Fruit fly (Drosophila melanogaster): ENCODE measurements around the gene CG12375.

Gene CG12375

dm6 chr2L:8100489-8101352, 26.0 kb downstream of the CG12375 start (continued):
- TF ChIP-seq CG4404 (GFP tag; IDR thresholded peaks at IDR 0.05) (no peak), fd102C (GFP tag; optimal IDR thresholded peaks at IDR 0.05) (no peak), CG6272 (GFP tag; IDR thresholded peaks at IDR 0.05) (no peak), Dad (GFP tag; optimal IDR thresholded peaks at IDR 0.05) (no peak), cato (GFP tag; optimal IDR thresholded peaks at IDR 0.05; ENCODE audit: borderline replicate concordance) (no peak), fd96Cb (tag; optimal IDR thresholded peaks at IDR 0.05) (peak; percentile 10), otp (GFP tag; IDR thresholded peaks at IDR 0.05) (no peak), ab (GFP tag; optimal IDR thresholded peaks at IDR 0.05) (no peak), CG14965 (GFP tag; optimal IDR thresholded peaks at IDR 0.05; ENCODE audit: borderline replicate concordance) (no peak), lab (GFP tag; optimal IDR thresholded peaks at IDR 0.05) (peak; percentile 64), CG7271 (tag; optimal IDR thresholded peaks at IDR 0.05) (no peak), CG16813 (GFP tag; IDR thresholded peaks at IDR 0.05; ENCODE audit: partially characterized antibody) (no peak), CG13123 (GFP tag; optimal IDR thresholded peaks at IDR 0.05) (no peak), sisA (GFP tag; IDR thresholded peaks at IDR 0.05) (no peak), CG1832 (GFP tag; optimal IDR thresholded peaks at IDR 0.05) (no peak), ranshi (GFP tag; IDR thresholded peaks at IDR 0.05) (no peak), exex (tag; optimal IDR thresholded peaks at IDR 0.05) (peak; percentile 99), Drgx (GFP tag; IDR thresholded peaks at IDR 0.05) (peak; percentile 26; the same call in 1 of the 2 replicates), trem (tag; optimal IDR thresholded peaks at IDR 0.05) (peak; percentile 2), CG5180 (GFP tag; optimal IDR thresholded peaks at IDR 0.05) (no peak), NK7.1 (GFP tag; optimal IDR thresholded peaks at IDR 0.05) (no peak), CTCF (GFP tag; optimal IDR thresholded peaks at IDR 0.05) (no peak), CG11085 (GFP tag; IDR thresholded peaks at IDR 0.05) (no peak), vfl (GFP tag; optimal IDR thresholded peaks at IDR 0.05) (no peak), ac (GFP tag; optimal IDR thresholded peaks at IDR 0.05) (peak; percentile 31), CG15073 (GFP tag; optimal IDR thresholded peaks at IDR 0.05) (no peak), Optix (GFP tag; IDR thresholded peaks at IDR 0.05) (no peak), salm (tag; optimal IDR thresholded peaks at IDR 0.05) (peak; percentile 67), mld (GFP tag; IDR thresholded peaks at IDR 0.05; ENCODE audit: partially characterized antibody) (no peak), CG1792 (GFP tag; optimal IDR thresholded peaks at IDR 0.05) (no peak), Xrp1 (GFP tag; IDR thresholded peaks at IDR 0.05) (0 out of 2 replicates have a peak, but pooled peaks have one; percentile 27), CG10267 (tag; optimal IDR thresholded peaks at IDR 0.05) (no peak), Oaz (GFP tag; IDR thresholded peaks at IDR 0.05) (no peak), gsb (GFP tag; IDR thresholded peaks at IDR 0.05) (no peak), nerfin-2 (GFP tag; IDR thresholded peaks at IDR 0.05; ENCODE audit: partially characterized antibody) (no peak), dmrt99B (tag; optimal IDR thresholded peaks at IDR 0.05) (peak; percentile 18), H2.0 (GFP tag; IDR thresholded peaks at IDR 0.05) (no peak), GATAe (GFP tag; conservative IDR thresholded peaks at IDR 0.05) (peak; percentile 89), C15 (GFP tag; IDR thresholded peaks at IDR 0.05) (no peak), Taf1 (GFP tag; IDR thresholded peaks at IDR 0.05) (peak; percentile 14; the same call in 1 of the 2 replicates), CG4424 (GFP tag; optimal IDR thresholded peaks at IDR 0.05) (no peak), CG17361 (GFP tag; IDR thresholded peaks at IDR 0.05) (peak; percentile 31; the same call in 1 of the 3 replicates), CG7839 (tag; optimal IDR thresholded peaks at IDR 0.05) (peak; percentile 24), Dll (GFP tag; IDR thresholded peaks at IDR 0.05; ENCODE audit: partially characterized antibody) (no peak), CG10959 (GFP tag; IDR thresholded peaks at IDR 0.05) (no peak), usp (GFP tag; optimal IDR thresholded peaks at IDR 0.05) (no peak), ttk (GFP tag; IDR thresholded peaks at IDR 0.05) (no peak), NC2α (GFP tag; optimal IDR thresholded peaks at IDR 0.05) (no peak), CG6654 (GFP tag; optimal IDR thresholded peaks at IDR 0.05) (no peak), Elba2 (GFP tag; optimal IDR thresholded peaks at IDR 0.05) (no peak)
